Worm (Caenorhabditis elegans) whole organism, L3 larva: Measurements from ENCODE around the gene irld-45.

Source experiments
- aly-2 ChIP-seq: fragments of 150-350 bp; optimal IDR thresholded peaks from 2 replicates; lab custom pipeline; 2014; ENCODE audit warnings: missing biosample characterization, missing genetic modification characterization
- ceh-28 ChIP-seq: fragments of 150-350 bp; optimal IDR thresholded peaks from 2 replicates; lab custom pipeline; 2014; ENCODE audit warnings: missing biosample characterization, missing genetic modification reagents, missing genetic modification characterization
- egl-27 ChIP-seq: sonication (generic microtip); optimal IDR thresholded peaks from 4 replicates; lab custom pipeline; 2017; ENCODE audit warnings: missing biosample characterization, missing genetic modification reagents, missing genetic modification characterization
- nhr-237 ChIP-seq: fragments of 150-350 bp; optimal IDR thresholded peaks from 2 replicates; lab custom pipeline; 2014; ENCODE audit warnings: missing biosample characterization, missing genetic modification characterization
- nhr-77 ChIP-seq: fragments of 150-350 bp; optimal IDR thresholded peaks from 2 replicates; lab custom pipeline; 2014; ENCODE audit warnings: missing biosample characterization, missing genetic modification characterization

- TF ChIP-seq nhr-237 = no peak
- TF ChIP-seq egl-27 (tag; lab: Kevin White, UChicago) = no peak
- no peak for TF ChIP-seq ceh-28 (tag; lab: Kevin White, UChicago)
- TF ChIP-seq nhr-77 (tag; lab: Kevin White, UChicago) = no peak
- TF ChIP-seq aly-2 (tag; lab: Kevin White, UChicago) = no peak
Observed at ce11 chrV:1664921-1665320, 16.8 kb downstream of the irld-45 start, which contains the start of gene K04F1.9.
